Fruit fly (Drosophila melanogaster) whole organism, embryonic: Measurements from ENCODE around the gene CG7497.
A peak's percentile ranks its signal among the peaks of the same experiment; 100 is the strongest.

Experiments used
- Adf1 ChIP-seq: fragments of 200-800 bp; sonication (Bioruptor generic); IDR thresholded peaks from 2 replicates; pipeline ENCODE4 v1.3.6; 2022; ENCODE audit warnings: missing biosample characterization, missing genetic modification characterization
- Atf6 ChIP-seq: fragments of 200-800 bp; sonication (Bioruptor generic); IDR thresholded peaks from 2 replicates; pipeline ENCODE4 v1.3.6; 2022; ENCODE audit warnings: missing biosample characterization, missing genetic modification characterization
- Awh ChIP-seq: fragments of 200-800 bp; sonication (Bioruptor generic); IDR thresholded peaks from 2 replicates; pipeline ENCODE4, ENCODE4 v1.3.6; 2022; ENCODE audit warnings: missing biosample characterization, missing genetic modification characterization
- CG10431 ChIP-seq: fragments of 200-800 bp; sonication (Bioruptor generic); optimal IDR thresholded peaks from 3 replicates; lab custom pipeline; 2018; ENCODE audit warnings: missing biosample characterization, mild to moderate bottlenecking, missing genetic modification characterization
- CG10462 ChIP-seq: fragments of 200-800 bp; sonication (Bioruptor generic); optimal IDR thresholded peaks from 2 replicates; lab custom pipeline; 2016; ENCODE audit warnings: missing biosample characterization, missing genetic modification characterization
- CG10959 ChIP-seq: fragments of 200-800 bp; sonication (Bioruptor generic); IDR thresholded peaks from 2 replicates; pipeline ENCODE4 v1.3.6; 2022; ENCODE audit warnings: missing biosample characterization, missing genetic modification characterization
- CG11723 ChIP-seq: fragments of 200-800 bp; sonication (Bioruptor generic); optimal IDR thresholded peaks from 2 replicates; lab custom pipeline; 2017; ENCODE audit warnings: missing biosample characterization, mild to moderate bottlenecking, missing genetic modification characterization
- CG12104 ChIP-seq: fragments of 200-800 bp; sonication (Bioruptor generic); optimal IDR thresholded peaks from 3 replicates; lab custom pipeline; 2016; ENCODE audit warnings: missing biosample characterization, missing genetic modification characterization
- CG12155 ChIP-seq: fragments of 200-800 bp; sonication (Bioruptor generic); optimal IDR thresholded peaks from 3 replicates; lab custom pipeline; 2016; ENCODE audit warnings: missing biosample characterization, missing genetic modification characterization
- CG12769 ChIP-seq: fragments of 200-800 bp; sonication (Bioruptor generic); optimal IDR thresholded peaks from 2 replicates; lab custom pipeline; 2019; ENCODE audit warnings: missing biosample characterization, mild to moderate bottlenecking, missing genetic modification characterization, moderate library complexity
- CG12942 ChIP-seq: fragments of 200-800 bp; sonication (Bioruptor generic); optimal IDR thresholded peaks from 3 replicates; lab custom pipeline; 2016; ENCODE audit warnings: missing biosample characterization, missing genetic modification characterization
- CG1832 ChIP-seq: fragments of 200-800 bp; sonication (Bioruptor generic); optimal IDR thresholded peaks from 2 replicates; lab custom pipeline; 2017; ENCODE audit warnings: missing biosample characterization, mild to moderate bottlenecking, missing genetic modification characterization, inconsistent platforms
- CG2129 ChIP-seq: fragments of 200-800 bp; sonication (Bioruptor generic); IDR thresholded peaks from 2 replicates; pipeline ENCODE4 v1.3.6; 2022; ENCODE audit warnings: missing biosample characterization, missing genetic modification characterization; ENCODE audit not compliant: partially characterized antibody
- CG3847 ChIP-seq: fragments of 200-800 bp; sonication (Bioruptor generic); IDR thresholded peaks from 2 replicates; pipeline ENCODE4 v1.3.6; 2022; ENCODE audit warnings: missing biosample characterization, missing genetic modification characterization
- CG4820 ChIP-seq: fragments of 200-800 bp; sonication (Bioruptor generic); optimal IDR thresholded peaks from 3 replicates; lab custom pipeline; 2016; ENCODE audit warnings: missing biosample characterization, missing genetic modification characterization
- CG6175 ChIP-seq: fragments of 200-800 bp; sonication (Bioruptor generic); IDR thresholded peaks from 3 replicates; pipeline ENCODE4 v1.3.6; 2022; ENCODE audit warnings: missing biosample characterization, missing genetic modification characterization
- CG6272 ChIP-seq: fragments of 200-800 bp; sonication (Bioruptor generic); IDR thresholded peaks from 2 replicates; pipeline ENCODE4 v1.3.6; 2022; ENCODE audit warnings: missing biosample characterization, missing genetic modification characterization
- CG7372 ChIP-seq: fragments of 200-800 bp; sonication (Bioruptor generic); IDR thresholded peaks from 2 replicates; pipeline ENCODE4 v1.3.6; 2022; ENCODE audit warnings: missing biosample characterization, missing genetic modification characterization
- CG7745 ChIP-seq: fragments of 200-800 bp; sonication (Bioruptor generic); optimal IDR thresholded peaks from 2 replicates; lab custom pipeline; 2018; ENCODE audit warnings: missing biosample characterization, mild to moderate bottlenecking, missing genetic modification characterization, moderate library complexity
- CG9437 ChIP-seq: fragments of 200-800 bp; sonication (Bioruptor generic); optimal IDR thresholded peaks from 2 replicates; lab custom pipeline; 2018; ENCODE audit warnings: missing biosample characterization, mild to moderate bottlenecking, missing genetic modification characterization
- CoRest ChIP-seq: fragments of 200-800 bp; sonication (Bioruptor generic); optimal IDR thresholded peaks from 3 replicates; lab custom pipeline; 2018; ENCODE audit warnings: missing biosample characterization, mild to moderate bottlenecking, missing genetic modification characterization, moderate library complexity
- D ChIP-seq, 2 experiments: fragments of 200-800 bp in 1 of 2; fragments of >200 bp in 1 of 2; sonication (Bioruptor generic) in 1 of 2; optimal IDR thresholded peaks; 2 replicates in 1 of 2; 3 replicates in 1 of 2; lab custom pipeline; 2017; ENCODE audit warnings: mild to moderate bottlenecking in 1 of 2, missing biosample characterization in 1 of 2, missing genetic modification characterization in 1 of 2, missing genetic modification reagents in 1 of 2
- Dek ChIP-seq: fragments of 200-800 bp; sonication (Bioruptor generic); optimal IDR thresholded peaks from 3 replicates; lab custom pipeline; 2019; ENCODE audit warnings: missing biosample characterization, mild to moderate bottlenecking, missing genetic modification characterization, moderate library complexity
- H2.0 ChIP-seq: fragments of 200-800 bp; sonication (Bioruptor generic); IDR thresholded peaks from 2 replicates; pipeline ENCODE4 v1.3.6; 2022; ENCODE audit warnings: missing biosample characterization, missing genetic modification characterization
- HmgZ ChIP-seq: fragments of 200-800 bp; sonication (Bioruptor generic); optimal IDR thresholded peaks from 2 replicates; lab custom pipeline; 2018; ENCODE audit warnings: missing biosample characterization, mild to moderate bottlenecking, missing genetic modification characterization
- Max ChIP-seq: fragments of 200-800 bp; sonication (Bioruptor generic); optimal IDR thresholded peaks from 2 replicates; lab custom pipeline; 2016; ENCODE audit warnings: missing biosample characterization, mild to moderate bottlenecking, missing genetic modification characterization
- PHDP ChIP-seq: fragments of 200-800 bp; sonication (Bioruptor generic); optimal IDR thresholded peaks from 3 replicates; lab custom pipeline; 2018; ENCODE audit warnings: missing biosample characterization, mild to moderate bottlenecking, missing genetic modification characterization, moderate library complexity
- Usf ChIP-seq: fragments of 200-800 bp; sonication (Bioruptor generic); optimal IDR thresholded peaks from 2 replicates; lab custom pipeline; 2017; ENCODE audit warnings: missing genotype, missing biosample characterization, missing genetic modification characterization
- Xrp1 ChIP-seq: fragments of 200-800 bp; sonication (Bioruptor generic); IDR thresholded peaks from 2 replicates; pipeline ENCODE4 v1.3.6; 2022; ENCODE audit warnings: missing biosample characterization, missing genetic modification characterization
- ato ChIP-seq: fragments of 200-800 bp; sonication (Bioruptor generic); IDR thresholded peaks from 2 replicates; pipeline ENCODE4 v1.3.6; 2022; ENCODE audit warnings: missing biosample characterization, missing genetic modification characterization; ENCODE audit not compliant: partially characterized antibody
- bcd ChIP-seq: fragments of 200-800 bp; sonication (Bioruptor generic); optimal IDR thresholded peaks from 2 replicates; lab custom pipeline; 2017; ENCODE audit warnings: missing biosample characterization, mild to moderate bottlenecking, missing genetic modification characterization
- bigmax ChIP-seq: fragments of 200-800 bp; sonication (Bioruptor generic); optimal IDR thresholded peaks from 2 replicates; lab custom pipeline; 2018; ENCODE audit warnings: missing biosample characterization, mild to moderate bottlenecking, missing genetic modification characterization
- bsh ChIP-seq, 2 experiments: fragments of 200-800 bp; sonication (Bioruptor generic); optimal IDR thresholded peaks; 2 replicates each; lab custom pipeline; 2017 to 2018; ENCODE audit warnings: mild to moderate bottlenecking in 2 of 2, missing biosample characterization in 2 of 2, missing genetic modification characterization in 2 of 2, moderate library complexity in 1 of 2
- chif ChIP-seq, 2 experiments: fragments of 200-800 bp; sonication (Bioruptor generic); optimal IDR thresholded peaks; 3 replicates each; lab custom pipeline; 2016; ENCODE audit warnings: missing biosample characterization in 2 of 2, missing genetic modification characterization in 2 of 2
- gce ChIP-seq: fragments of 200-800 bp; sonication (Bioruptor generic); IDR thresholded peaks from 3 replicates; pipeline ENCODE4 v1.3.6; 2022; ENCODE audit warnings: missing biosample characterization, missing genetic modification characterization
- hkb ChIP-seq, 2 experiments: fragments of 200-800 bp in 1 of 2; fragments of >200 bp in 1 of 2; sonication (Bioruptor generic) in 1 of 2; IDR thresholded peaks in 1 of 2; optimal IDR thresholded peaks in 1 of 2; 2 replicates each; pipeline versions ENCODE4 v1.3.6 to Lab custom; 2017 to 2022; ENCODE audit warnings: missing biosample characterization in 1 of 2, missing genetic modification characterization in 1 of 2
- hth ChIP-seq: fragments of >200 bp; optimal IDR thresholded peaks from 2 replicates; lab custom pipeline; 2017; ENCODE audit warnings: inconsistent platforms
- lilli ChIP-seq: fragments of 200-800 bp; sonication (Bioruptor generic); optimal IDR thresholded peaks from 3 replicates; lab custom pipeline; 2016; ENCODE audit warnings: missing biosample characterization, missing genetic modification characterization
- lmd ChIP-seq: fragments of 200-800 bp; sonication (Bioruptor generic); IDR thresholded peaks from 2 replicates; pipeline ENCODE4 v1.3.6; 2022; ENCODE audit warnings: missing biosample characterization, missing genetic modification characterization
- nau ChIP-seq: fragments of 200-800 bp; sonication (Bioruptor generic); optimal IDR thresholded peaks from 3 replicates; lab custom pipeline; 2017; ENCODE audit warnings: missing biosample characterization, mild to moderate bottlenecking, missing genetic modification characterization, missing genetic modification reagents
- nmo ChIP-seq: fragments of 200-800 bp; sonication (Bioruptor generic); optimal IDR thresholded peaks from 2 replicates; lab custom pipeline; 2018; ENCODE audit warnings: missing biosample characterization, mild to moderate bottlenecking, missing genetic modification characterization, moderate library complexity
- odd ChIP-seq: fragments of 200-800 bp; sonication (Bioruptor generic); optimal IDR thresholded peaks from 2 replicates; lab custom pipeline; 2017; ENCODE audit warnings: missing biosample characterization, mild to moderate bottlenecking, missing genetic modification characterization
- pum ChIP-seq: fragments of 200-800 bp; sonication (Bioruptor generic); optimal IDR thresholded peaks from 2 replicates; lab custom pipeline; 2016; ENCODE audit warnings: missing biosample characterization, missing genetic modification characterization
- ranshi ChIP-seq: fragments of 200-800 bp; sonication (Bioruptor generic); IDR thresholded peaks from 2 replicates; pipeline ENCODE4 v1.3.6; 2022; ENCODE audit warnings: missing biosample characterization, missing genetic modification characterization
- shn ChIP-seq: fragments of 200-800 bp; sonication (Bioruptor generic); optimal IDR thresholded peaks from 3 replicates; lab custom pipeline; 2016; ENCODE audit warnings: missing biosample characterization, missing genetic modification characterization
- sim ChIP-seq: fragments of 200-800 bp; sonication (Bioruptor generic); IDR thresholded peaks from 2 replicates; pipeline ENCODE4 v1.3.6; 2022; ENCODE audit warnings: missing biosample characterization, missing genetic modification characterization
- slou ChIP-seq: fragments of 200-800 bp; sonication (Bioruptor generic); optimal IDR thresholded peaks from 3 replicates; lab custom pipeline; 2016; ENCODE audit warnings: missing biosample characterization, missing genetic modification characterization
- vfl ChIP-seq: fragments of 200-800 bp; sonication (Bioruptor generic); optimal IDR thresholded peaks from 2 replicates; lab custom pipeline; 2016; ENCODE audit warnings: missing biosample characterization, missing genetic modification characterization

Gene CG7497

DNA sequence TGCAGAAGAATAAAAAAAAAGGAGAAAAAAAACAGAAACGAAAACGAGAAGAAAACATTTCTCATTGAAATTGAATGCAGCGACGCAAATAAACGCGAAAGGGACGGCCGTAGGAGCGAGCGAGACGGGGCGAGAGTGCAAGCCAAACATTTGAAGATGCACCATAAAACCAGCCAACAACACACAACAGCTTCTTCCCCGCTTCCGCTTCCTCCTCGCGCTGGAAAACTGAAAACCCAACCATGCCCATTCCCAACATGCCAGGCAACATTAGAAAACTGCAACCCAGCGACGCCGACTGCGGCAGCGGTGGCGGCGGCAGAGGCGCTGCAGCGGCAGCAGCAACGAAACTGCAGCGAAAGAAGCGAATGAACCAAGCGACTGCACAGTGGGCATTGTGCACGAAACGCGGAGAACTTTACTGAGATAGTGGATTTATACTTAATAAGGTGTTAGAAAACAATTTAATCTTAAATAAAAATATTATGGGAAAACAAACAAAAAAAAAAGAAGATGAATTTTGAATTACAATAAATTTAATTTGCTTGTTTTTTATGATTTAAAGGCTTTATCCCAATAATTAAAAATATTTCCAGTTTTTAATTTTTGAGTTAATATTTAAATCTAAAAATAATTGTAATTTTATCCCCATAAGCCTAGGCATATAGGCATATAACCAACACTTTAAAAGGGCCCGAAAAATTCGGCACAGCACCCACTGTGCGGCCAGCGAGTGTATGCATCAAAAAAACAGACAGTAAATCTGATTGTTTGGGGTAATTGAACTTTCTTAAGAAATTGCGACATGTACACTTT, 22.1 kb upstream of the CG7497 start (continued):
- TF ChIP-seq HmgZ (tag; lab: Kevin White, UChicago), result no peak
- TF ChIP-seq CG6272 (GFP tag; lab: Robert Waterston, UW), result no peak
- peak; percentile 47 for TF ChIP-seq CG12104 (GFP tag; lab: Kevin White, UChicago)
- TF ChIP-seq CG12769 (tag; lab: Kevin White, UChicago), result no peak
- no peak for TF ChIP-seq Dek
- peak; percentile 21 for TF ChIP-seq CG12155
- TF ChIP-seq CG9437 (GFP tag; lab: Kevin White, UChicago), result peak; percentile 83
- TF ChIP-seq CG11723 (GFP tag; lab: Kevin White, UChicago), result peak; percentile 36
- no peak for TF ChIP-seq gce
- peak; percentile 46; the same call in 1 of the 2 replicates for TF ChIP-seq lmd (GFP tag; lab: Robert Waterston, UW)
- TF ChIP-seq Usf (GFP tag; lab: Kevin White, UChicago), result peak; percentile 35
- TF ChIP-seq CG10431 (GFP tag; lab: Kevin White, UChicago), result peak; percentile 64
- TF ChIP-seq hth, result no peak
- no peak for TF ChIP-seq CG7372 (GFP tag; lab: Robert Waterston, UW)
- no peak for TF ChIP-seq CG10959
- no peak for TF ChIP-seq Atf6 (GFP tag; lab: Robert Waterston, UW)
- no peak for TF ChIP-seq CG7745 (tag; lab: Kevin White, UChicago)
- TF ChIP-seq CoRest (tag; lab: Kevin White, UChicago), result peak; percentile 86
- TF ChIP-seq CG4820, result peak; percentile 66
- TF ChIP-seq Awh, result 0 out of 2 replicates have a peak, but pooled peaks have one; percentile 51
- TF ChIP-seq Max (GFP tag; lab: Kevin White, UChicago), result peak; percentile 23
- TF ChIP-seq nmo (GFP tag; lab: Kevin White, UChicago), result peak; percentile 92
- peak; percentile 45 for TF ChIP-seq nau (GFP tag; lab: Kevin White, UChicago)
- TF ChIP-seq chif (GFP tag; optimal IDR thresholded peaks at IDR 0.05; lab: Kevin White, UChicago), result peak in 1 of 2 experiments; percentile 22
- TF ChIP-seq CG1832 (GFP tag; lab: Kevin White, UChicago), result peak; percentile 17
- no peak; the same call in 1 of the 2 replicates for TF ChIP-seq H2.0 (GFP tag; lab: Robert Waterston, UW)
- peak; percentile 33 for TF ChIP-seq lilli (GFP tag; lab: Kevin White, UChicago)
- TF ChIP-seq bigmax (GFP tag; lab: Kevin White, UChicago), result no peak
- peak; percentile 64 for TF ChIP-seq PHDP (tag; lab: Kevin White, UChicago)
- TF ChIP-seq CG10462 (GFP tag; lab: Kevin White, UChicago), result peak; percentile 65
- no peak for TF ChIP-seq CG2129 (GFP tag; lab: Robert Waterston, UW)
- TF ChIP-seq bsh (GFP tag; optimal IDR thresholded peaks at IDR 0.05; lab: Kevin White, UChicago), result peak; percentile 84 to 95
- TF ChIP-seq bcd (GFP tag; lab: Kevin White, UChicago), result peak; percentile 70
- no peak for TF ChIP-seq pum (GFP tag; lab: Kevin White, UChicago)
- TF ChIP-seq slou (GFP tag; lab: Kevin White, UChicago), result peak; percentile 3
- 0 out of 2 replicates have a peak, but pooled peaks have one; percentile 40 for TF ChIP-seq sim (GFP tag; lab: Robert Waterston, UW)
- TF ChIP-seq vfl (GFP tag; lab: Kevin White, UChicago), result no peak
- no peak for TF ChIP-seq CG6175
- no peak for TF ChIP-seq shn (GFP tag; lab: Kevin White, UChicago)
- no peak for TF ChIP-seq ranshi
- no peak for TF ChIP-seq CG3847
- no peak for TF ChIP-seq Adf1 (GFP tag; lab: Robert Waterston, UW)
- no peak for TF ChIP-seq D (optimal IDR thresholded peaks at IDR 0.05; lab: Kevin White, UChicago)
- TF ChIP-seq D (GFP tag; optimal IDR thresholded peaks at IDR 0.05; lab: Kevin White, UChicago), result peak; percentile 83
- no peak for TF ChIP-seq hkb (optimal IDR thresholded peaks at IDR 0.05; lab: Kevin White, UChicago)
- TF ChIP-seq hkb (GFP tag; IDR thresholded peaks at IDR 0.05; lab: Robert Waterston, UW), result peak; percentile 51; the same call in 1 of the 2 replicates
- TF ChIP-seq odd (GFP tag; lab: Kevin White, UChicago), result peak; percentile 71
- peak; percentile 26 for TF ChIP-seq CG12942 (GFP tag; lab: Kevin White, UChicago)
- TF ChIP-seq Xrp1 (GFP tag; lab: Robert Waterston, UW), result peak; percentile 70
- no peak for TF ChIP-seq ato (GFP tag; lab: Robert Waterston, UW)
